Worm (Caenorhabditis elegans): ENCODE measurements around the gene T27D12.6.

DNA sequence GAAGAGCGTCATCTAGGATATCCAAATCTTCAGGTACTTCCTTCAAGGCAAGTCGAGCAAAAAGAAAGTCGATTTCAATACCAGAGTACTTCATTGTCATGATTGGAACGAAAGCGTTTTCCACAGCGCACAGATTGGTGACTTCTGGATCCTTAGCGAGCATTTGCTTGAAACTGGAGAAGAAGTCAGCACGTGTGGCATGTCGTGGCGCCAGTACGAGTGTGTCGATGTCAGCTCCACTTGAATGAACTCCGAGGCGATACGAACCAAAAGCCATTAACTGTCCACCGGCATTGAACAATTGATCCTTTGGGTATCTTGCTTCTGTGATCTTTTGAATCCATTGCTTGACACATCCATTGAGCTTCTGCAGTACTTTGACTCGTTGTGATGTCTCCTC lies 19.3 kb upstream of the T27D12.6 start:
- TF ChIP-seq pha-4 (tag; optimal IDR thresholded peaks at IDR 0.05) = no peak
- no peak for TF ChIP-seq sox-2 (GFP tag; IDR thresholded peaks at IDR 0.05)

Data from whole organism, late embryonic.